Fruit fly (Drosophila melanogaster): Measurements from ENCODE around the gene TM9SF3.

DNA sequence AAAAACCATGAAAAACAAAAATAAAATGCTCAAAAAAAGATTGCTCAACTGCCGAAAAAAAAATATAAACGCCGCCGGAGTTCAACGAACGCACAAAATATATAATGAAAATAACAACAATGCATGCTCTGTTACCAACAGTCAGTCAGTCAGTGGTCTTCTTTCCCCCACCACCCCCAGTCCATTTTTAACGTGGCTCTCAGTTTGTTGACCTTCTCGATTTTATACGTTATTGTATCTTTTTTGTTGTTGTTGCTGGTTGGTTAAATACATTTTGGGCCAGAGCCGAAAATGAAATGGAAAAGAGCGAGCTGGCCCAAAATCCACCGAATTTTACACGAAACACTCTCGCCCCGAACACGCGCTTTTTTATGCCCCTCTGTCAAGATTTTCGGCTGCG, 18.1 kb upstream of the TM9SF3 start:
- no peak for TF ChIP-seq cic (GFP tag; optimal IDR thresholded peaks at IDR 0.05)
- no peak for TF ChIP-seq CG14711 (tag; optimal IDR thresholded peaks at IDR 0.05)
- TF ChIP-seq kay (GFP tag; ENCODE audit: borderline replicate concordance) = no peak
- no peak for TF ChIP-seq CG33017 (tag; optimal IDR thresholded peaks at IDR 0.05)
- no peak for TF ChIP-seq Hr96 (GFP tag; optimal IDR thresholded peaks at IDR 0.05)
- no peak for TF ChIP-seq tj (GFP tag; optimal IDR thresholded peaks at IDR 0.05)

All from whole organism, adult.